Fruit fly (Drosophila melanogaster): ENCODE data around the gene rdgA.
A peak's percentile ranks its signal among the peaks of the same experiment; 100 is the strongest.

rdgA gene

dm6 chrX:9047725-9048384 is 141.0 kb downstream of the rdgA start (continued):
- TF ChIP-seq abd-A (tag; optimal IDR thresholded peaks at IDR 0.05) (no peak), unc-4 (GFP tag; IDR thresholded peaks at IDR 0.05; ENCODE audit: partially characterized antibody) (no peak), CG33213 (GFP tag; optimal IDR thresholded peaks at IDR 0.05) (no peak), CG8281 (tag; optimal IDR thresholded peaks at IDR 0.05) (peak; percentile 48), Optix (GFP tag; IDR thresholded peaks at IDR 0.05) (no peak), Oaz (GFP tag; IDR thresholded peaks at IDR 0.05) (no peak), ham (GFP tag; IDR thresholded peaks at IDR 0.05) (no peak), B-H2 (GFP tag; optimal IDR thresholded peaks at IDR 0.05) (no peak), CG3726 (GFP tag; IDR thresholded peaks at IDR 0.05) (no peak), scrt (GFP tag; optimal IDR thresholded peaks at IDR 0.05) (no peak), CTCF (GFP tag; optimal IDR thresholded peaks at IDR 0.05) (peak; percentile 35), bowl (GFP tag; IDR thresholded peaks at IDR 0.05) (no peak), MTF-1 (GFP tag; optimal IDR thresholded peaks at IDR 0.05; ENCODE audit: borderline replicate concordance) (peak; percentile 5), yki (optimal IDR thresholded peaks at IDR 0.05) (no peak), CG8359 (GFP tag; optimal IDR thresholded peaks at IDR 0.05; ENCODE audit: borderline replicate concordance) (no peak), CG9932 (GFP tag; IDR thresholded peaks at IDR 0.05) (no peak), dpn (GFP tag; optimal IDR thresholded peaks at IDR 0.05) (peak in 1 of 2 experiments; percentile 50), gt (GFP tag; IDR thresholded peaks at IDR 0.05) (no peak), rib (GFP tag; IDR thresholded peaks at IDR 0.05) (0 out of 2 replicates have a peak, but pooled peaks have one; percentile 48), Asciz (GFP tag; optimal IDR thresholded peaks at IDR 0.05) (peak; percentile 60), Ssrp (tag; optimal IDR thresholded peaks at IDR 0.05) (peak; percentile 82), pita (GFP tag; optimal IDR thresholded peaks at IDR 0.05) (no peak), psq (GFP tag; optimal IDR thresholded peaks at IDR 0.05) (peak; percentile 63), CG34224 (GFP tag; IDR thresholded peaks at IDR 0.05; ENCODE audit: partially characterized antibody) (no peak), ftz-f1 (GFP tag; optimal IDR thresholded peaks at IDR 0.05) (no peak), dati (GFP tag; IDR thresholded peaks at IDR 0.05) (no peak), Oli (tag; optimal IDR thresholded peaks at IDR 0.05) (peak; percentile 82), az2 (GFP tag; optimal IDR thresholded peaks at IDR 0.05) (peak; percentile 63), CG6254 (GFP tag; optimal IDR thresholded peaks at IDR 0.05) (peak; percentile 50), Hsf (GFP tag; optimal IDR thresholded peaks at IDR 0.05) (peak; percentile 54), Fer2 (tag; optimal IDR thresholded peaks at IDR 0.05) (peak; percentile 6), pho (GFP tag; optimal IDR thresholded peaks at IDR 0.05) (no peak), CG12391 (tag; optimal IDR thresholded peaks at IDR 0.05) (peak; percentile 82), da (GFP tag; optimal IDR thresholded peaks at IDR 0.05) (no peak), Aef1 (GFP tag; IDR thresholded peaks at IDR 0.05) (no peak), CG9876 (GFP tag; optimal IDR thresholded peaks at IDR 0.05) (no peak), Doc3 (GFP tag; IDR thresholded peaks at IDR 0.05; ENCODE audit: partially characterized antibody) (no peak), CG10267 (tag; optimal IDR thresholded peaks at IDR 0.05) (peak; percentile 81), CG13424 (tag; optimal IDR thresholded peaks at IDR 0.05) (peak; percentile 82), mirr (GFP tag; optimal IDR thresholded peaks at IDR 0.05) (no peak), CG15073 (GFP tag; optimal IDR thresholded peaks at IDR 0.05) (no peak), CG6683 (GFP tag; optimal IDR thresholded peaks at IDR 0.05) (no peak), CG3995 (GFP tag; optimal IDR thresholded peaks at IDR 0.05) (no peak), CG7556 (GFP tag; optimal IDR thresholded peaks at IDR 0.05) (peak; percentile 80), CG13624 (GFP tag; optimal IDR thresholded peaks at IDR 0.05) (no peak), Six4 (GFP tag; optimal IDR thresholded peaks at IDR 0.05) (peak; percentile 34), Sry-β (GFP tag; optimal IDR thresholded peaks at IDR 0.05) (no peak), Hr51 (GFP tag; optimal IDR thresholded peaks at IDR 0.05) (peak in 1 of 2 experiments; percentile 80), Gug (GFP tag; IDR thresholded peaks at IDR 0.05) (no peak), lov (optimal IDR thresholded peaks at IDR 0.05) (no peak), lov (GFP tag; IDR thresholded peaks at IDR 0.05) (no peak)

All from whole organism, embryonic.